Worm (Caenorhabditis elegans): ENCODE measurements around the gene F28G4.2.

- TF ChIP-seq madf-6 (GFP tag; IDR thresholded peaks at IDR 0.05) (no peak), cebp-2 (GFP tag; IDR thresholded peaks at IDR 0.05) (no peak), rec-8 (tag; optimal IDR thresholded peaks at IDR 0.05) (no peak), dpff-1 (tag; optimal IDR thresholded peaks at IDR 0.05) (no peak), efl-1 (GFP tag; optimal IDR thresholded peaks at IDR 0.05) (no peak), sdz-38 (tag; optimal IDR thresholded peaks at IDR 0.05) (no peak), nfya-2 (GFP tag; IDR thresholded peaks at IDR 0.05) (no peak), unc-62 (GFP tag; optimal IDR thresholded peaks at IDR 0.05) (no peak), ztf-22 (GFP tag; optimal IDR thresholded peaks at IDR 0.05) (no peak), Y67H2A.10 (GFP tag; conservative IDR thresholded peaks at IDR 0.05) (no peak), egl-18 (GFP tag; IDR thresholded peaks at IDR 0.05) (no peak), lag-1 (GFP tag; IDR thresholded peaks at IDR 0.05) (no peak), T26A5.8 (tag; optimal IDR thresholded peaks at IDR 0.05) (no peak)
Measured at ce11 chrV:16322155-16322554, 40.0 kb upstream of the F28G4.2 start.
